Worm (Caenorhabditis elegans) whole organism, young adult: Measurements from ENCODE around the gene mom-1.

Source experiments
- F49E8.2 ChIP-seq: sonication (generic microtip); optimal IDR thresholded peaks from 3 replicates; lab custom pipeline; 2017; ENCODE audit warnings: missing genetic modification characterization, mild to moderate bottlenecking, missing compliant biosample characterization, antibody characterized with exemption, moderate library complexity; ENCODE audit not compliant: insufficient read depth
- F55B11.4 ChIP-seq: sonication (generic microtip); optimal IDR thresholded peaks from 2 replicates; lab custom pipeline; 2016; ENCODE audit warnings: missing compliant biosample characterization, missing genetic modification characterization, borderline replicate concordance; ENCODE audit not compliant: insufficient read depth
- him-1 ChIP-seq: sonication (generic microtip); optimal IDR thresholded peaks from 2 replicates; lab custom pipeline; 2016; ENCODE audit warnings: missing genotype, missing genetic modification reagents, missing genetic modification characterization, missing compliant biosample characterization
- lsl-1 ChIP-seq: fragments of 200-800 bp; sonication (Bioruptor generic); optimal IDR thresholded peaks from 2 replicates; lab custom pipeline; 2018; ENCODE audit warnings: mild to moderate bottlenecking, missing genetic modification characterization, moderate library complexity, missing compliant biosample characterization
- mel-28 ChIP-seq: sonication (generic microtip); optimal IDR thresholded peaks from 2 replicates; lab custom pipeline; 2016; ENCODE audit warnings: borderline replicate concordance, mild to moderate bottlenecking, missing genetic modification characterization, missing compliant biosample characterization
- tlf-1 ChIP-seq: fragments of 200-800 bp; sonication (Bioruptor generic); optimal IDR thresholded peaks from 2 replicates; lab custom pipeline; 2018; ENCODE audit warnings: mild to moderate bottlenecking, missing genetic modification characterization, missing compliant biosample characterization

DNA sequence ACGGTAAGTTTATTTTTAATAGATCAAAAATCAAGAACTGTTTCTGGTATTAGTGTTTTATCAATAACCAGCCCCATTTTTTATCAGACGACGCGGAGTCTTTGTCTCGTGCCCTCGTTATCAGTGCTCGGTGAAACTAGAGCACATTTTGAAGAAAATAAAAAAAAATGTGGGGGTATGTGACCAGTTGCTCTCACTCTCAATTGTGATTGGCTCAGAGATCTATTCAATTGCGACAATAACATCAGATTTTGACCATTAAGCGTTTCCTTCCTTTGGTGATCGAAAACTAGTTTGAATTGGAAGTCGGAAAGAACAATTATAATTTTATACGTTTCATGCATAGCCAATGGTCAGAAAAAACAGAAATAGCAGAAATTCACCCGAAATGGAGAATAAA lies 36.5 kb upstream of the mom-1 start:
- no peak for TF ChIP-seq him-1 (tag; lab: Kevin White, UChicago)
- TF ChIP-seq lsl-1 (GFP tag; lab: Kevin White, UChicago): no peak
- TF ChIP-seq F55B11.4 (tag; lab: Kevin White, UChicago): no peak
- TF ChIP-seq F49E8.2 (tag; lab: Kevin White, UChicago): no peak
- TF ChIP-seq mel-28 (tag; lab: Kevin White, UChicago): no peak
- TF ChIP-seq tlf-1 (GFP tag; lab: Kevin White, UChicago): no peak
